Fruit fly (Drosophila melanogaster): ENCODE data around the gene CG32365.

The CG32365 gene

DNA sequence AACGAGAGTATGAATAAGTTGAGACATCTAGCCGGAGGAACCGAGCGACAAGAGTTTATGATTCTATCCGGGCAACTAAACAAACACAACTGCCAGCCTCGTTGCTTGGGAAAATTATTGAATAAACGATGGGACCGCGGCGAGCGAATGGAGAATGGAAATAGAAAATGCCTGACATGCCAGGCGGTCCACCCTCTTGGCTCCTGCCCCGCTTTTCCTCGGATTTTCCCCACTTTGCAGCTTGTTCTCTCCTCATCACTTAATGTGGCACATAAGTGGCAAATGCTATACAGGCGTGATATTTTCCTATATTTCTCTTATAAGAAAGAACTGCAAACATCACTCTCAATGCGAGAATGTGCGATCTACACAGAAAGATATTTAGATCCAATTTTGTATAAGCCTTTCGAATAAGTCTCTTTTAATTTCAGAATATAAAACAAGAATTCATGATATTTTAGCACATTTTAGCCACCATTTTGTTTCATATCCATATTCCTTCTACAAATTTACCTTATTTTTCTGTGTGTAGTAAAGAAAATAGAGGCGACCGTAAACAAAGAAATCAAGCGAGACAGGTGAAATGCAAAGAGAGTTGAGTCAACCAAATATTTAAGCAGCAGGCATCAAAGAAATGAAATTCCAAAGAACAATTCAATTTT is 34.8 kb downstream of the CG32365 start (continued):
- TF ChIP-seq Sry-δ (GFP tag; optimal IDR thresholded peaks at IDR 0.05) (peak; percentile 37), CG8290 (GFP tag; optimal IDR thresholded peaks at IDR 0.05) (peak; percentile 74), CG8290 (tag; optimal IDR thresholded peaks at IDR 0.05) (peak; percentile 32 to 48), gcm (GFP tag; optimal IDR thresholded peaks at IDR 0.05) (peak; percentile 84), lov (optimal IDR thresholded peaks at IDR 0.05) (no peak), lov (GFP tag; IDR thresholded peaks at IDR 0.05) (0 out of 3 replicates have a peak, but pooled peaks have one; percentile 71), CG18011 (GFP tag; optimal IDR thresholded peaks at IDR 0.05) (peak; percentile 49), otp (GFP tag; IDR thresholded peaks at IDR 0.05) (peak; percentile 89), Rx (GFP tag; IDR thresholded peaks at IDR 0.05) (peak; percentile 27; the same call in 1 of the 2 replicates), hbn (GFP tag; IDR thresholded peaks at IDR 0.05; ENCODE audit: partially characterized antibody) (no peak), Meics (GFP tag; optimal IDR thresholded peaks at IDR 0.05) (peak; percentile 73), Mrtf (GFP tag; IDR thresholded peaks at IDR 0.05) (peak; percentile 72; the same call in 2 of the 3 replicates), CG1603 (tag; optimal IDR thresholded peaks at IDR 0.05) (peak; percentile 71), CG33213 (GFP tag; optimal IDR thresholded peaks at IDR 0.05) (peak; percentile 84), Dref (GFP tag; IDR thresholded peaks at IDR 0.05) (no peak), Sox100B (GFP tag; optimal IDR thresholded peaks at IDR 0.05) (peak; percentile 85), nom (GFP tag; optimal IDR thresholded peaks at IDR 0.05) (no peak), Deaf1 (tag; optimal IDR thresholded peaks at IDR 0.05) (peak; percentile 61), CG12744 (GFP tag; optimal IDR thresholded peaks at IDR 0.05) (peak; percentile 71), Sox102F (GFP tag; optimal IDR thresholded peaks at IDR 0.05) (peak; percentile 95), CG1602 (GFP tag; optimal IDR thresholded peaks at IDR 0.05) (peak; percentile 87), CG13424 (tag; optimal IDR thresholded peaks at IDR 0.05) (peak; percentile 90), CG4404 (GFP tag; IDR thresholded peaks at IDR 0.05) (peak; percentile 67), YL-1 (GFP tag; optimal IDR thresholded peaks at IDR 0.05) (peak; percentile 6)

DNA sequence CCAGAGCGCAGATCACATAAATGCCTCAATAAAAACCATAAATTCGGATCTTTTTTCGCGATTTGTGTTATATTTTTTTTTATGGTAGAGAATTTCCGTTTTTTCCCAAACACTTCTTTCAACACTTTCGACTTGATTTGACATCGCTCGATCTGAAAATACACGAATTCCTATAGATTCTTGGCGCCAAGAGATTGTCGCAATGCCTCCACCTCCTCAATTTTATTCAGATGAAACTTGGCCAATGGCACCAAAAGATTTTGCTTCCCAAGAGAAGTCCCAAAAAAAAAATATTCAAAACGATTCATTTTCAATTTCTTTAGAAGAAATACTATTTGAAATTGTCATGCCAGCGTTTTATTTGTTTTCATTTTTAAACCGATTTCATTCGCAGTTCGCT is 35.7 kb downstream of the CG32365 start:
- TF ChIP-seq sd (tag; optimal IDR thresholded peaks at IDR 0.05) (peak; percentile 66), Ets65A (GFP tag) (no peak)

DNA sequence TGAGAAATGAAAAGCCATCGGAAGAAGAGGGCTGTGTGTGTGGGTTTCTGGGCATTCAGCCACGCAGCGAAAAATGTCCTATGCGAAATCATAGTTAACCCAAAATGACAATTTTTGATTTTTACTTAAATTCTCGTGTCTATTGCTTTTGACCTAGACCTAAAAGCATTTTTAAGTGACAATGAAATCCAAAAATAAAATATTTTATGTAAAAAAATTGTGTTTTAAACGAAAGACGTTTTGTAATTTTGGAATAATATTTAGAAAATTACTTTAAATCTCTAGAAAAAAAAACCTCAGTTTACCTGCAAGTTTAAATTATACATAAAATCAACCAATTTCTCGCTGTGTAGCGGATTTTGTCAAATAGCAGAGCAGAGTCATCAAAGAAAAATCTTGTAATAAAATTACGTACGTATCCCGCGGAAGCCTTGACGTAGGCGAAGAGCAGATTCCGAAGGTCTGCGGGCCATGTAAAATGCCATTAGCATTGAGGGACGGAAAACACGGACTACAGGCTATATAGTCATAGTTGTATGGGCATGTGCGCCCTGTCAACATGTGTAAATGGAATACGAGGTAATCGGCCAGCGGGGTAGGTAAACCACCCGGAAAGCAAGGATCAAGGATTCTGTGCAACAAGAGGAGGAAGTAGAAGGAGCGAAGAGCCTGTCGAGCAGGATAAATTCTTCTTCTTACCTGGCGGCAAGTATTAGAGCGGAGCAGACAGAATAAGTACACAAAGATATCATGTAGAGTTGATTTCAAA is 41.0 kb downstream of the CG32365 start:
- TF ChIP-seq CG3838 (GFP tag; optimal IDR thresholded peaks at IDR 0.05) (no peak), Stat92E (GFP tag; optimal IDR thresholded peaks at IDR 0.05) (no peak), ap (GFP tag; IDR thresholded peaks at IDR 0.05) (no peak), CG18764 (GFP tag; optimal IDR thresholded peaks at IDR 0.05) (no peak), exex (tag; optimal IDR thresholded peaks at IDR 0.05) (no peak), tio (GFP tag; optimal IDR thresholded peaks at IDR 0.05) (no peak), CG31224 (GFP tag; IDR thresholded peaks at IDR 0.05) (0 out of 2 replicates have a peak, but pooled peaks have one; percentile 48), CG13775 (GFP tag; optimal IDR thresholded peaks at IDR 0.05) (no peak), CG9932 (GFP tag; IDR thresholded peaks at IDR 0.05) (peak; percentile 46), ash1 (GFP tag; optimal IDR thresholded peaks at IDR 0.05) (no peak), fd64A (GFP tag; optimal IDR thresholded peaks at IDR 0.05) (no peak), schlank (tag; optimal IDR thresholded peaks at IDR 0.05) (no peak), CG3065 (GFP tag; optimal IDR thresholded peaks at IDR 0.05) (no peak), ro (GFP tag; IDR thresholded peaks at IDR 0.05) (no peak), lab (GFP tag; optimal IDR thresholded peaks at IDR 0.05) (peak; percentile 35), so (GFP tag; IDR thresholded peaks at IDR 0.05) (0 out of 3 replicates have a peak, but pooled peaks have one; percentile 46), E2f2 (GFP tag; IDR thresholded peaks at IDR 0.05) (peak; percentile 19; the same call in 1 of the 2 replicates), Atf3 (GFP tag; optimal IDR thresholded peaks at IDR 0.05) (no peak), Sox100B (GFP tag; optimal IDR thresholded peaks at IDR 0.05) (peak; percentile 1), cato (GFP tag; optimal IDR thresholded peaks at IDR 0.05; ENCODE audit: borderline replicate concordance) (no peak), CG5180 (GFP tag; optimal IDR thresholded peaks at IDR 0.05) (no peak), luna (GFP tag; optimal IDR thresholded peaks at IDR 0.05) (no peak)

All from whole organism, embryonic.